Fruit fly (Drosophila melanogaster) whole organism, embryonic: Measurements from ENCODE around the gene Rbf.
A peak's percentile ranks its signal among the peaks of the same experiment; 100 is the strongest.

Experiments used
- Asciz ChIP-seq: fragments of 200-800 bp; sonication (Bioruptor generic); optimal IDR thresholded peaks from 2 replicates; lab custom pipeline; 2017; ENCODE audit warnings: missing biosample characterization, mild to moderate bottlenecking, missing genetic modification characterization, missing genetic modification reagents
- CG10366 ChIP-seq: fragments of 200-800 bp; sonication (Bioruptor generic); IDR thresholded peaks from 2 replicates; pipeline ENCODE4 v1.3.6; 2022; ENCODE audit warnings: missing biosample characterization, missing genetic modification characterization
- CG10462 ChIP-seq: fragments of 200-800 bp; sonication (Bioruptor generic); optimal IDR thresholded peaks from 2 replicates; lab custom pipeline; 2016; ENCODE audit warnings: missing biosample characterization, missing genetic modification characterization
- CG12104 ChIP-seq: fragments of 200-800 bp; sonication (Bioruptor generic); optimal IDR thresholded peaks from 3 replicates; lab custom pipeline; 2016; ENCODE audit warnings: missing biosample characterization, missing genetic modification characterization
- CG12155 ChIP-seq: fragments of 200-800 bp; sonication (Bioruptor generic); optimal IDR thresholded peaks from 3 replicates; lab custom pipeline; 2016; ENCODE audit warnings: missing biosample characterization, missing genetic modification characterization
- CG13624 ChIP-seq: fragments of 200-800 bp; sonication (Bioruptor generic); optimal IDR thresholded peaks from 2 replicates; lab custom pipeline; 2016; ENCODE audit warnings: missing biosample characterization, missing genetic modification characterization
- CG14667 ChIP-seq: fragments of 200-800 bp; sonication (Bioruptor generic); IDR thresholded peaks from 2 replicates; pipeline ENCODE4 v1.3.6; 2022; ENCODE audit warnings: missing biosample characterization, missing genetic modification characterization
- CG16863 ChIP-seq: fragments of 200-800 bp; sonication (Bioruptor generic); optimal IDR thresholded peaks from 3 replicates; lab custom pipeline; 2016; ENCODE audit warnings: missing biosample characterization, missing genetic modification characterization
- CG17612 ChIP-seq: fragments of 200-800 bp; sonication (Bioruptor generic); IDR thresholded peaks from 2 replicates; pipeline ENCODE4 v1.3.6; 2022; ENCODE audit warnings: missing biosample characterization, missing genetic modification characterization
- CG18764 ChIP-seq: fragments of 200-800 bp; sonication (Bioruptor generic); optimal IDR thresholded peaks from 3 replicates; lab custom pipeline; 2016; ENCODE audit warnings: missing biosample characterization, missing genetic modification characterization
- CG2199 ChIP-seq: fragments of 200-800 bp; sonication (Bioruptor generic); IDR thresholded peaks from 3 replicates; pipeline ENCODE4 v1.3.6; 2022; ENCODE audit warnings: missing biosample characterization, missing genetic modification characterization
- CG3163 ChIP-seq: fragments of 200-800 bp; sonication (Bioruptor generic); optimal IDR thresholded peaks from 3 replicates; lab custom pipeline; 2016; ENCODE audit warnings: missing biosample characterization, missing genetic modification characterization
- CG34224 ChIP-seq: fragments of 200-800 bp; sonication (Bioruptor generic); IDR thresholded peaks from 3 replicates; pipeline ENCODE4 v1.3.6; 2022; ENCODE audit warnings: missing biosample characterization, missing genetic modification characterization; ENCODE audit not compliant: partially characterized antibody
- CG3838 ChIP-seq: fragments of 200-800 bp; sonication (Bioruptor generic); optimal IDR thresholded peaks from 3 replicates; lab custom pipeline; 2016; ENCODE audit warnings: missing biosample characterization, missing genetic modification characterization
- CG42726 ChIP-seq: fragments of 200-800 bp; sonication (Bioruptor generic); IDR thresholded peaks from 2 replicates; pipeline ENCODE4 v1.3.6; 2022; ENCODE audit warnings: missing biosample characterization, missing genetic modification characterization; ENCODE audit not compliant: partially characterized antibody
- CG5953 ChIP-seq: fragments of 200-800 bp; sonication (Bioruptor generic); IDR thresholded peaks from 2 replicates; pipeline ENCODE4 v1.3.6; 2022; ENCODE audit warnings: missing biosample characterization, missing genetic modification characterization
- CG6654 ChIP-seq: fragments of 200-800 bp; sonication (Bioruptor generic); optimal IDR thresholded peaks from 2 replicates; lab custom pipeline; 2017; ENCODE audit warnings: missing biosample characterization, mild to moderate bottlenecking, missing genetic modification characterization
- CG8290 ChIP-seq, 3 experiments: fragments of 200-800 bp; sonication (Bioruptor generic); optimal IDR thresholded peaks; 2 replicates each; lab custom pipeline; 2016 to 2019; ENCODE audit warnings: missing biosample characterization in 3 of 3, missing genetic modification characterization in 3 of 3, mild to moderate bottlenecking in 2 of 3, moderate library complexity in 1 of 3
- CG9609 ChIP-seq: fragments of 200-800 bp; sonication (Bioruptor generic); optimal IDR thresholded peaks from 3 replicates; lab custom pipeline; 2016; ENCODE audit warnings: missing biosample characterization, missing genetic modification characterization
- CG9727 ChIP-seq: fragments of 200-800 bp; sonication (Bioruptor generic); optimal IDR thresholded peaks from 3 replicates; lab custom pipeline; 2017; ENCODE audit warnings: missing biosample characterization, mild to moderate bottlenecking, missing genetic modification characterization
- Chrac-16 ChIP-seq: fragments of 200-800 bp; sonication (Bioruptor generic); optimal IDR thresholded peaks from 3 replicates; lab custom pipeline; 2016; ENCODE audit warnings: missing biosample characterization, missing genetic modification characterization
- D19A ChIP-seq: fragments of 200-800 bp; optimal IDR thresholded peaks from 3 replicates; lab custom pipeline; 2019; ENCODE audit warnings: missing biosample characterization, mild to moderate bottlenecking, missing genetic modification characterization, moderate library complexity
- HLHmδ ChIP-seq: fragments of 200-800 bp; sonication (Bioruptor generic); optimal IDR thresholded peaks from 2 replicates; lab custom pipeline; 2018; ENCODE audit warnings: missing biosample characterization, mild to moderate bottlenecking, missing genetic modification characterization, moderate library complexity
- Hmr ChIP-seq: fragments of 200-800 bp; sonication (Bioruptor generic); optimal IDR thresholded peaks from 3 replicates; lab custom pipeline; 2017; ENCODE audit warnings: mild to moderate bottlenecking, missing biosample characterization, missing genetic modification reagents, missing genetic modification characterization
- Hsf ChIP-seq: fragments of 200-800 bp; sonication (Bioruptor generic); optimal IDR thresholded peaks from 3 replicates; lab custom pipeline; 2016; ENCODE audit warnings: missing biosample characterization, missing genetic modification characterization
- Lhr ChIP-seq: fragments of 200-800 bp; sonication (Bioruptor generic); optimal IDR thresholded peaks from 3 replicates; lab custom pipeline; 2017; ENCODE audit warnings: mild to moderate bottlenecking, missing biosample characterization, missing genetic modification reagents, missing genetic modification characterization
- Lim3 ChIP-seq: fragments of 200-800 bp; sonication (Bioruptor generic); IDR thresholded peaks from 2 replicates; pipeline ENCODE4 v1.3.6; 2022; ENCODE audit warnings: missing biosample characterization, missing genetic modification characterization
- MTF-1 ChIP-seq: fragments of 200-800 bp; sonication (Bioruptor generic); optimal IDR thresholded peaks from 2 replicates; lab custom pipeline; 2018; ENCODE audit warnings: missing biosample characterization, mild to moderate bottlenecking, missing genetic modification characterization, borderline replicate concordance
- Nf-YC ChIP-seq: fragments of 200-800 bp; optimal IDR thresholded peaks from 3 replicates; lab custom pipeline; 2019; ENCODE audit warnings: missing biosample characterization, mild to moderate bottlenecking, missing genetic modification characterization, moderate library complexity
- Six4 ChIP-seq: fragments of 200-800 bp; sonication (Bioruptor generic); optimal IDR thresholded peaks from 2 replicates; lab custom pipeline; 2016; ENCODE audit warnings: missing biosample characterization, missing genetic modification characterization
- Xrp1 ChIP-seq: fragments of 200-800 bp; sonication (Bioruptor generic); IDR thresholded peaks from 2 replicates; pipeline ENCODE4 v1.3.6; 2022; ENCODE audit warnings: missing biosample characterization, missing genetic modification characterization
- cato ChIP-seq: fragments of 200-800 bp; sonication (Bioruptor generic); optimal IDR thresholded peaks from 2 replicates; lab custom pipeline; 2016; ENCODE audit warnings: missing biosample characterization, missing genetic modification characterization, borderline replicate concordance
- dmrt11E ChIP-seq: fragments of 200-800 bp; sonication (Bioruptor generic); optimal IDR thresholded peaks from 3 replicates; lab custom pipeline; 2018; ENCODE audit warnings: missing biosample characterization, mild to moderate bottlenecking, missing genetic modification characterization, moderate library complexity
- fd96Cb ChIP-seq: fragments of 200-800 bp; sonication (Bioruptor generic); optimal IDR thresholded peaks from 2 replicates; lab custom pipeline; 2018; ENCODE audit warnings: missing biosample characterization, mild to moderate bottlenecking, missing genetic modification characterization, moderate library complexity
- gem ChIP-seq: fragments of 200-800 bp; sonication (Bioruptor generic); optimal IDR thresholded peaks from 2 replicates; lab custom pipeline; 2019; ENCODE audit warnings: missing biosample characterization, mild to moderate bottlenecking, missing genetic modification characterization, moderate library complexity
- gsb ChIP-seq: fragments of 200-800 bp; sonication (Bioruptor generic); IDR thresholded peaks from 2 replicates; pipeline ENCODE4 v1.3.6; 2022; ENCODE audit warnings: missing biosample characterization, missing genetic modification characterization
- kay ChIP-seq: fragments of 200-800 bp; sonication (Bioruptor generic); optimal IDR thresholded peaks from 2 replicates; lab custom pipeline; 2016; ENCODE audit warnings: missing biosample characterization, missing genetic modification characterization
- psq ChIP-seq: fragments of 200-800 bp; sonication (Bioruptor generic); optimal IDR thresholded peaks from 2 replicates; lab custom pipeline; 2017; ENCODE audit warnings: missing biosample characterization, missing genetic modification characterization
- row ChIP-seq: fragments of 200-800 bp; sonication (Bioruptor generic); IDR thresholded peaks from 3 replicates; pipeline ENCODE4 v1.3.6; 2022; ENCODE audit warnings: missing biosample characterization, missing genetic modification characterization
- schlank ChIP-seq: fragments of 200-800 bp; sonication (Bioruptor generic); optimal IDR thresholded peaks from 2 replicates; lab custom pipeline; 2018; ENCODE audit warnings: missing biosample characterization, mild to moderate bottlenecking, missing genetic modification characterization
- seq ChIP-seq: fragments of 200-800 bp; sonication (Bioruptor generic); IDR thresholded peaks from 2 replicates; pipeline ENCODE4 v1.3.6; 2022; ENCODE audit warnings: missing biosample characterization, missing genetic modification characterization
- sima ChIP-seq: fragments of 200-800 bp; sonication (Bioruptor generic); optimal IDR thresholded peaks from 2 replicates; lab custom pipeline; 2016; ENCODE audit warnings: missing biosample characterization, missing genetic modification characterization
- so ChIP-seq: fragments of 200-800 bp; sonication (Bioruptor generic); IDR thresholded peaks from 3 replicates; pipeline ENCODE4 v1.3.6; 2022; ENCODE audit warnings: missing biosample characterization, missing genetic modification characterization
- ssp ChIP-seq: fragments of 200-800 bp; sonication (Bioruptor generic); IDR thresholded peaks from 2 replicates; pipeline ENCODE4 v1.3.6; 2022; ENCODE audit warnings: missing biosample characterization, missing genetic modification characterization
- tin ChIP-seq: fragments of 200-800 bp; sonication (Bioruptor generic); optimal IDR thresholded peaks from 3 replicates; lab custom pipeline; 2016; ENCODE audit warnings: missing biosample characterization, missing genetic modification characterization
- toy ChIP-seq: fragments of 200-800 bp; sonication (Bioruptor generic); IDR thresholded peaks from 2 replicates; pipeline ENCODE4 v1.3.6; 2022; ENCODE audit warnings: missing biosample characterization, missing genetic modification characterization
- ttk ChIP-seq: fragments of 200-800 bp; sonication (Bioruptor generic); IDR thresholded peaks from 2 replicates; pipeline ENCODE4 v2.1.2; 2022; ENCODE audit warnings: missing biosample characterization, missing genetic modification characterization
- unc-4 ChIP-seq: fragments of 200-800 bp; sonication (Bioruptor generic); IDR thresholded peaks from 2 replicates; pipeline ENCODE4 v1.3.6; 2022; ENCODE audit warnings: missing biosample characterization, missing genetic modification characterization; ENCODE audit not compliant: partially characterized antibody
- vnd ChIP-seq: fragments of 200-800 bp; sonication (Bioruptor generic); IDR thresholded peaks from 3 replicates; pipeline ENCODE4 v1.3.6; 2022; ENCODE audit warnings: missing biosample characterization, missing genetic modification characterization; ENCODE audit not compliant: partially characterized antibody
- vvl ChIP-seq: fragments of 200-800 bp; sonication (Bioruptor generic); IDR thresholded peaks from 2 replicates; pipeline ENCODE4 v1.3.6; 2022; ENCODE audit warnings: missing biosample characterization, missing genetic modification characterization

Rbf gene

dm6 chrX:758892-759621, 42.2 kb downstream of the Rbf start, which contains the start of gene CG5273 (continued):
- TF ChIP-seq ssp (no peak), tin (GFP tag; lab: Kevin White, UChicago) (no peak), CG3163 (GFP tag; lab: Kevin White, UChicago) (no peak), schlank (no peak), so (GFP tag; lab: Robert Waterston, UW) (peak; percentile 37; the same call in 1 of the 3 replicates), Lim3 (GFP tag; lab: Robert Waterston, UW) (no peak), dmrt11E (tag; lab: Kevin White, UChicago) (no peak), toy (GFP tag; lab: Robert Waterston, UW) (no peak), CG12155 (GFP tag; lab: Kevin White, UChicago) (no peak), CG16863 (GFP tag; lab: Kevin White, UChicago) (no peak), CG10366 (GFP tag; lab: Robert Waterston, UW) (no peak), Six4 (GFP tag; lab: Kevin White, UChicago) (peak; percentile 52), Hmr (peak; percentile 78), kay (GFP tag; lab: Kevin White, UChicago) (no peak), CG17612 (GFP tag; lab: Robert Waterston, UW) (no peak), vvl (GFP tag; lab: Robert Waterston, UW) (peak; percentile 34), gem (no peak), HLHmδ (GFP tag; lab: Kevin White, UChicago) (peak; percentile 51), CG34224 (GFP tag; lab: Robert Waterston, UW) (peak; percentile 98), CG42726 (GFP tag; lab: Robert Waterston, UW) (peak; percentile 85), fd96Cb (tag; lab: Kevin White, UChicago) (no peak), psq (no peak), Hsf (GFP tag; lab: Kevin White, UChicago) (no peak), CG13624 (peak; percentile 60), ttk (GFP tag; lab: Robert Waterston, UW) (no peak), CG12104 (GFP tag; lab: Kevin White, UChicago) (no peak), CG9609 (GFP tag; lab: Kevin White, UChicago) (no peak), Lhr (GFP tag; lab: Kevin White, UChicago) (peak; percentile 100), seq (GFP tag; lab: Robert Waterston, UW) (no peak), Xrp1 (GFP tag; lab: Robert Waterston, UW) (peak; percentile 51; the same call in 1 of the 2 replicates), CG18764 (no peak), CG3838 (GFP tag; lab: Kevin White, UChicago) (no peak), gsb (no peak), row (peak; percentile 94), vnd (GFP tag; lab: Robert Waterston, UW) (peak; percentile 89), Chrac-16 (GFP tag; lab: Kevin White, UChicago) (no peak), D19A (tag; lab: Kevin White, UChicago) (no peak), unc-4 (GFP tag; lab: Robert Waterston, UW) (peak; percentile 90), sima (GFP tag; lab: Kevin White, UChicago) (no peak), MTF-1 (GFP tag; lab: Kevin White, UChicago) (peak; percentile 7), CG8290 (GFP tag; optimal IDR thresholded peaks at IDR 0.05; lab: Kevin White, UChicago) (peak; percentile 77), CG8290 (tag; optimal IDR thresholded peaks at IDR 0.05; lab: Kevin White, UChicago) (peak; percentile 15 to 93), CG5953 (GFP tag; lab: Robert Waterston, UW) (no peak), Asciz (GFP tag; lab: Kevin White, UChicago) (peak; percentile 0), CG9727 (GFP tag; lab: Kevin White, UChicago) (peak; percentile 17), CG2199 (no peak), CG10462 (GFP tag; lab: Kevin White, UChicago) (peak; percentile 84), CG14667 (GFP tag; lab: Robert Waterston, UW) (no peak), Nf-YC (tag; lab: Kevin White, UChicago) (peak; percentile 99), CG6654 (no peak), cato (GFP tag; lab: Kevin White, UChicago) (no peak)
